Worm (Caenorhabditis elegans) whole organism, young adult: ENCODE measurements around the gene Y32B12B.8.

ENCODE experiments used
- F49E8.2 ChIP-seq: sonication (generic microtip); optimal IDR thresholded peaks from 3 replicates; lab custom pipeline; 2017; ENCODE audit warnings: missing genetic modification characterization, mild to moderate bottlenecking, missing compliant biosample characterization, antibody characterized with exemption, moderate library complexity; ENCODE audit not compliant: insufficient read depth
- F57A8.1 ChIP-seq: fragments of 200-800 bp; sonication (Bioruptor generic); optimal IDR thresholded peaks from 2 replicates; lab custom pipeline; 2018; ENCODE audit warnings: mild to moderate bottlenecking, missing genetic modification characterization, moderate library complexity, missing compliant biosample characterization
- K12H6.12 ChIP-seq: fragments of 200-800 bp; sonication (Bioruptor generic); optimal IDR thresholded peaks from 2 replicates; lab custom pipeline; 2018; ENCODE audit warnings: mild to moderate bottlenecking, missing genetic modification characterization, missing compliant biosample characterization
- Y56A3A.18 ChIP-seq: fragments of 200-800 bp; sonication (Bioruptor generic); IDR thresholded peaks from 2 replicates; pipeline ENCODE4 v1.3.6; 2022; ENCODE audit warnings: missing genetic modification reagents, missing genetic modification characterization, missing compliant biosample characterization
- Y79H2A.3 ChIP-seq: fragments of 200-800 bp; sonication (Bioruptor generic); conservative IDR thresholded peaks from 2 replicates; pipeline ENCODE4 v1.3.6; 2022; ENCODE audit warnings: missing genetic modification reagents, missing genetic modification characterization, missing compliant biosample characterization
- attf-6 ChIP-seq: fragments of 200-800 bp; sonication (Bioruptor generic); IDR thresholded peaks from 2 replicates; pipeline ENCODE4 v1.3.6; 2022; ENCODE audit warnings: missing genetic modification reagents, missing genetic modification characterization, missing compliant biosample characterization
- ceh-58 ChIP-seq: fragments of 200-800 bp; sonication (Bioruptor generic); IDR thresholded peaks from 2 replicates; pipeline ENCODE4 v1.3.6; 2022; ENCODE audit warnings: missing genetic modification characterization, missing compliant biosample characterization
- egl-44 ChIP-seq: fragments of 200-800 bp; sonication (Bioruptor generic); IDR thresholded peaks from 2 replicates; pipeline ENCODE4 v1.3.6; 2022; ENCODE audit warnings: missing genetic modification reagents, missing genetic modification characterization, missing compliant biosample characterization
- him-1 ChIP-seq: sonication (generic microtip); optimal IDR thresholded peaks from 2 replicates; lab custom pipeline; 2016; ENCODE audit warnings: missing genotype, missing genetic modification reagents, missing genetic modification characterization, missing compliant biosample characterization
- lag-1 ChIP-seq: fragments of 200-800 bp; sonication (Bioruptor generic); IDR thresholded peaks from 2 replicates; pipeline ENCODE4 v1.3.6; 2022; ENCODE audit warnings: missing genetic modification reagents, missing genetic modification characterization, missing compliant biosample characterization
- madf-10 ChIP-seq: sonication (generic microtip); optimal IDR thresholded peaks from 2 replicates; lab custom pipeline; 2016; ENCODE audit warnings: mild to moderate bottlenecking, missing genetic modification characterization, missing compliant biosample characterization
- sea-2 ChIP-seq: fragments of 200-800 bp; sonication (Bioruptor generic); IDR thresholded peaks from 2 replicates; pipeline ENCODE4 v1.3.6; 2022; ENCODE audit warnings: missing genetic modification characterization, missing compliant biosample characterization
- zfh-2 ChIP-seq: fragments of 200-800 bp; sonication (Bioruptor generic); conservative IDR thresholded peaks from 2 replicates; pipeline ENCODE4 v1.3.6; 2022; ENCODE audit warnings: missing genetic modification reagents, missing genetic modification characterization, missing compliant biosample characterization

The Y32B12B.8 gene

DNA sequence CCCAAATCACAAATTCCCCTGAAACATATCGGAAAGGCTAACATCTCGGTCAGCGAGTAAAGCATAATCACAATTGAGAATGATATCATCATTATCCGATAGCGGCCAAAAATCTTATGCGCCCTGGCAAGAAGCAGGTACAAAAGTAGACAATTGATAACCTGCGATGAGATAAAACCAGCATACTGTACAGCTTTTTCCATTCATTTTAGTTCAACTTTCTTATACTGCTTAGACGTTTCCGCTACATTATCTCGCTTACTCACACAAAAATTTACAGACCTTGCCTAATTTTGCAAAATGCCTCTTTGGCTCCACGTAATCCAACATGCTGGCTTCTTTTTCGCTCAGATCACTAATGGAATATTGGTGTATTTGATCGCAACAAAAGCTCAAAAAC is 47.7 kb downstream of the Y32B12B.8 start, which contains the start of gene str-150:
TSS of gene str-150 (plus strand) at position 301 of the 400 bp plus-strand sequence.
- TF ChIP-seq sea-2 (GFP tag; lab: Robert Waterston, UW) (no peak), Y56A3A.18 (GFP tag; lab: Robert Waterston, UW) (no peak), attf-6 (no peak), Y79H2A.3 (no peak), F49E8.2 (no peak), lag-1 (GFP tag; lab: Robert Waterston, UW) (no peak), madf-10 (tag; lab: Kevin White, UChicago) (no peak), him-1 (tag; lab: Kevin White, UChicago) (no peak), ceh-58 (GFP tag; lab: Robert Waterston, UW) (no peak), zfh-2 (GFP tag; lab: Robert Waterston, UW) (no peak), F57A8.1 (GFP tag; lab: Kevin White, UChicago) (no peak), egl-44 (GFP tag; lab: Robert Waterston, UW) (no peak), K12H6.12 (tag; lab: Kevin White, UChicago) (no peak)
- TF ChIP-seq, all 124 proteins: peak for 0
